Worm (Caenorhabditis elegans): ENCODE results near the gene W03C9.6.

The W03C9.6 gene

DNA sequence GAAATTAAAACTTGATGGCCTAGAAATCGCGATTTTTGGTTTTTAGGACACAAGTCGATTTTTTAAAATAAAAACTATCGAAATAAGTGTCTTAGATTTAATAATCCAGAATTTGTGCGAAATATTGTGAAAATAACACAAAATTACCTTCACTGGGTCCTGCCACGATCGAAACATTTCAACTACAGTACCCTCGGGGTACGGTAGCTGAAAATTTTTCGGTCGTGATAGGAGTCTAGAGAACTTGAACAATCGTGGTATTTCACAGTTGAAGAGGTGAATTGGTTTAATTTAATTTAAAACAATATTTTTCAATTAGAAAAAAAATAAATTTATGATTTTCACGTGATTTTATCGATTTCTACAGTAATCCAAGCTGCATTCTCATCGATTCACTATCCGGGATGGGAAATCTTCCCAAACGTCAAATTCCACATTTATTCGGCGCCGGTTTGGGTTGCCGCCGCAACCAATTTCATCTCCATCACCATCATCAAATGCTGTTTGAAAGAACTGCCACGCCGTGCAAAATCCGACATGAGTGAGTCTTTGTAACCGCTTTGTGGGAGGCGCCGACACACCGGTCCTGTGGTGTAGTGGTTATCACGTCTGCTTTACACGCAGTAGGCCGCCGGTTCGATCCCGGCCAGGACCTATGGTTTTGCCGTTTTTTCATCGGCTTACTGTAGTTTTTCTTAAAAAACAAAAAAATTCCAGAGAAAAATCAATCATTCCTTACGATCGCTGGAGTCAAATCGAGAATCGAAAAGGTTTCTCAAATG is 4.7 kb downstream of the W03C9.6 start:
- TF ChIP-seq ham-2 (GFP tag; optimal IDR thresholded peaks at IDR 0.05) (peak; percentile 57), elt-1 (tag; optimal IDR thresholded peaks at IDR 0.05; ENCODE audit: borderline replicate concordance, insufficient read depth) (no peak), ces-1 (GFP tag; optimal IDR thresholded peaks at IDR 0.05) (no peak), nhr-28 (tag; optimal IDR thresholded peaks at IDR 0.05) (no peak), sem-2 (GFP tag; optimal IDR thresholded peaks at IDR 0.05) (peak; percentile 55), mab-5 (tag; optimal IDR thresholded peaks at IDR 0.05) (no peak), unc-120 (tag; optimal IDR thresholded peaks at IDR 0.05; ENCODE audit: poor library complexity, severe bottlenecking) (peak; percentile 9), mep-1 (tag; optimal IDR thresholded peaks at IDR 0.05) (no peak), ceh-43 (GFP tag; optimal IDR thresholded peaks at IDR 0.05) (no peak), nhr-237 (tag; optimal IDR thresholded peaks at IDR 0.05) (no peak), zip-8 (tag; optimal IDR thresholded peaks at IDR 0.05) (no peak), lin-32 (GFP tag; optimal IDR thresholded peaks at IDR 0.05) (peak; percentile 22), sptf-1 (tag; optimal IDR thresholded peaks at IDR 0.05) (peak; percentile 84), mls-2 (tag; optimal IDR thresholded peaks at IDR 0.05) (peak; percentile 64), nhr-12 (tag; optimal IDR thresholded peaks at IDR 0.05) (no peak), unc-62 (GFP tag; optimal IDR thresholded peaks at IDR 0.05) (no peak), bed-3 (GFP tag; optimal IDR thresholded peaks at IDR 0.05) (peak; percentile 58), blmp-1 (tag; optimal IDR thresholded peaks at IDR 0.05) (no peak), ztf-11 (tag; optimal IDR thresholded peaks at IDR 0.05) (peak; percentile 35), lin-13 (tag; optimal IDR thresholded peaks at IDR 0.05) (peak; percentile 7), nhr-76 (tag; optimal IDR thresholded peaks at IDR 0.05) (no peak), ceh-39 (tag; optimal IDR thresholded peaks at IDR 0.05) (no peak), tbx-8 (GFP tag; optimal IDR thresholded peaks at IDR 0.05) (peak; percentile 39), M03D4.4 (tag; optimal IDR thresholded peaks at IDR 0.05) (peak; percentile 77), elt-3 (tag; optimal IDR thresholded peaks at IDR 0.05) (no peak), lsy-2 (tag; optimal IDR thresholded peaks at IDR 0.05) (peak; percentile 16), snpc-4 (tag; optimal IDR thresholded peaks at IDR 0.05) (no peak), unc-39 (tag; optimal IDR thresholded peaks at IDR 0.05) (no peak), cnd-1 (tag; optimal IDR thresholded peaks at IDR 0.05) (peak; percentile 83), pha-4 (tag; optimal IDR thresholded peaks at IDR 0.05) (no peak), flh-1 (GFP tag; optimal IDR thresholded peaks at IDR 0.05) (no peak), ceh-83 (GFP tag; optimal IDR thresholded peaks at IDR 0.05) (peak; percentile 87), drap-1 (GFP tag; optimal IDR thresholded peaks at IDR 0.05) (peak; percentile 82)

DNA sequence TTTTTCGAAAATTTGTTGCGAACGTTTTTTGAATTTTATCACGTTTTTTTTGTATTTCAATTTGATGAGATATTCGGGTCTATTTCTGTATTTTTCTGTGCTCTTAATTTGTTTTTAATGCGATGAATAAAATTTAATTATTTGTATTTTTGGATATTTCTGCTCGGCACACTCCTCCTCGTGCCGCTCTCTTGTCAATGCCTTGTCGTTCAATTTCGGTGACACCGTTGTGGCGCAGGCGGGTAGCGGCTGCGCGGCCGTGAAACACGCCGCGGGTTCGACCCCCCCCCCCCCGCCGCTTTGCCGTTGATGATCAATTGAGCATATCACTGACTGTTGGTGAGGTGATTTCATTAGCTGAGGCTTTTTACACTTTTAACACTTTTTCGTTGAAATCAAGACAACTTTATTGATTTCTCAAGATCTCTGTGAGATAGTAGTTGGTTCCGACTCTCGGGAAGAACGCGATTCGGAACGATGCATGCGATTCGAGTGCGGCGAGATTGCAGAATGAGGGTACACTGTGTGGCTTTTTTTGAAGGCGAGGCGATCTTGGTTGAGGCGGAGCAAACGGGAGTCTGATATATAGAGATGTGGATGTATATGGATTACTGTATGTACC is 6.4 kb downstream of the W03C9.6 start:
- TF ChIP-seq drap-1 (GFP tag; optimal IDR thresholded peaks at IDR 0.05): peak; percentile 100
- TF ChIP-seq ceh-83 (GFP tag; optimal IDR thresholded peaks at IDR 0.05): peak; percentile 100
- peak; percentile 77 for TF ChIP-seq nhr-28 (tag; optimal IDR thresholded peaks at IDR 0.05)
- peak; percentile 99 for TF ChIP-seq flh-1 (GFP tag; optimal IDR thresholded peaks at IDR 0.05)
- TF ChIP-seq nhr-76 (tag; optimal IDR thresholded peaks at IDR 0.05): peak; percentile 63
- no peak for TF ChIP-seq zip-8 (tag; optimal IDR thresholded peaks at IDR 0.05)
- TF ChIP-seq sem-2 (GFP tag; optimal IDR thresholded peaks at IDR 0.05): peak; percentile 99
- TF ChIP-seq unc-120 (tag; optimal IDR thresholded peaks at IDR 0.05; ENCODE audit: poor library complexity, severe bottlenecking): peak; percentile 100
- no peak for TF ChIP-seq nhr-2 (tag; optimal IDR thresholded peaks at IDR 0.05)
- TF ChIP-seq mab-5 (tag; optimal IDR thresholded peaks at IDR 0.05): peak; percentile 39
- peak; percentile 99 for TF ChIP-seq cnd-1 (tag; optimal IDR thresholded peaks at IDR 0.05)
- TF ChIP-seq unc-62 (GFP tag; optimal IDR thresholded peaks at IDR 0.05): peak; percentile 80
- TF ChIP-seq snpc-4 (tag; optimal IDR thresholded peaks at IDR 0.05): no peak
- peak; percentile 99 for TF ChIP-seq ceh-43 (GFP tag; optimal IDR thresholded peaks at IDR 0.05)
- peak; percentile 99 for TF ChIP-seq bed-3 (GFP tag; optimal IDR thresholded peaks at IDR 0.05)
- TF ChIP-seq blmp-1 (tag; optimal IDR thresholded peaks at IDR 0.05): peak; percentile 56
- peak; percentile 100 for TF ChIP-seq sptf-1 (tag; optimal IDR thresholded peaks at IDR 0.05)
- peak; percentile 67 for TF ChIP-seq mep-1 (tag; optimal IDR thresholded peaks at IDR 0.05)
- TF ChIP-seq unc-39 (tag; optimal IDR thresholded peaks at IDR 0.05): peak; percentile 82
- no peak for TF ChIP-seq ceh-39 (tag; optimal IDR thresholded peaks at IDR 0.05)
- peak; percentile 95 for TF ChIP-seq ztf-11 (tag; optimal IDR thresholded peaks at IDR 0.05)
- peak; percentile 66 for TF ChIP-seq ces-1 (GFP tag; optimal IDR thresholded peaks at IDR 0.05)
- TF ChIP-seq elt-3 (tag; optimal IDR thresholded peaks at IDR 0.05): peak; percentile 60
- TF ChIP-seq tbx-8 (GFP tag; optimal IDR thresholded peaks at IDR 0.05): peak; percentile 100
- peak; percentile 99 for TF ChIP-seq M03D4.4 (tag; optimal IDR thresholded peaks at IDR 0.05)
- peak; percentile 74 for TF ChIP-seq nhr-237 (tag; optimal IDR thresholded peaks at IDR 0.05)
- peak; percentile 57 for TF ChIP-seq nhr-12 (tag; optimal IDR thresholded peaks at IDR 0.05)
- peak; percentile 75 for TF ChIP-seq elt-1 (tag; optimal IDR thresholded peaks at IDR 0.05; ENCODE audit: borderline replicate concordance, insufficient read depth)
- TF ChIP-seq lsy-2 (tag; optimal IDR thresholded peaks at IDR 0.05): peak; percentile 68
- TF ChIP-seq hlh-1 (tag; optimal IDR thresholded peaks at IDR 0.05): peak; percentile 73
- peak; percentile 84 for TF ChIP-seq pha-4 (tag; optimal IDR thresholded peaks at IDR 0.05)
- peak; percentile 88 for TF ChIP-seq lin-13 (tag; optimal IDR thresholded peaks at IDR 0.05)
- peak; percentile 100 for TF ChIP-seq lin-32 (GFP tag; optimal IDR thresholded peaks at IDR 0.05)
- peak; percentile 100 for TF ChIP-seq mls-2 (tag; optimal IDR thresholded peaks at IDR 0.05)
- peak; percentile 100 for TF ChIP-seq ham-2 (GFP tag; optimal IDR thresholded peaks at IDR 0.05)
